Worm (Caenorhabditis elegans): ENCODE measurements around the gene baz-2.

DNA sequence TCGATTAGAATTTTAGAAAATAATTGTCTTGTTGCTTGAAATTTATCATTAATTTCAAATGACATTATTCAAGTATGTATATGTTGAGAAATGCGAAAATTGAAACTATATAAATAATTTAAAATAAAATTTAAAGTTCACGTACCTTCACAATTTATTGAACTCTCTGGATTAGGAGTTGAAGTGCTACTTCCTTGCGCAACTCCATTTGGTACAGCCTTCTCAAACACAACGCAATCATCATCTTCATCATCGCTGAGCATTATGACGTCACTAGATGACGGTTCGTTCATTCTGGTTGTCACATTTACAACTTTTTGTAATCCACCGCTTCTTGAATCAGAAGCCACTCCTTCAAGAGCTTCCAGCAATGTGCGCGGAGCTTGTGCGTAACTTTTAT lies 47.6 kb upstream of the baz-2 start:
- TF ChIP-seq hlh-15 (tag; optimal IDR thresholded peaks at IDR 0.05) (no peak), sdc-2 (tag; optimal IDR thresholded peaks at IDR 0.05) (no peak), ceh-24 (tag; optimal IDR thresholded peaks at IDR 0.05) (no peak), elt-2 (tag; optimal IDR thresholded peaks at IDR 0.05) (no peak), odd-2 (tag; optimal IDR thresholded peaks at IDR 0.05) (no peak), dmd-4 (tag; optimal IDR thresholded peaks at IDR 0.05; ENCODE audit: borderline replicate concordance) (no peak), tbx-2 (tag; optimal IDR thresholded peaks at IDR 0.05) (no peak), unc-42 (tag; optimal IDR thresholded peaks at IDR 0.05) (no peak), ceh-31 (tag; optimal IDR thresholded peaks at IDR 0.05) (no peak), pqm-1 (tag; optimal IDR thresholded peaks at IDR 0.05) (no peak)
